Worm (Caenorhabditis elegans) whole organism, young adult: Measurements from ENCODE around the gene riok-3.
A peak's percentile ranks its signal among the peaks of the same experiment; 100 is the strongest.

Experiments
- B0019.2 ChIP-seq: fragments of 200-800 bp; sonication (Bioruptor generic); conservative IDR thresholded peaks from 2 replicates; pipeline ENCODE4 v1.3.6; 2022; ENCODE audit warnings: missing genetic modification reagents, missing genetic modification characterization, missing compliant biosample characterization
- B0035.1 ChIP-seq: sonication (generic microtip); optimal IDR thresholded peaks from 2 replicates; lab custom pipeline; 2016; ENCODE audit warnings: missing genetic modification characterization, mild to moderate bottlenecking, missing compliant biosample characterization, missing genotype, missing genetic modification reagents
- B0261.1 ChIP-seq: sonication (generic microtip); optimal IDR thresholded peaks from 2 replicates; lab custom pipeline; 2016; ENCODE audit warnings: mild to moderate bottlenecking, missing genetic modification characterization, moderate library complexity, missing compliant biosample characterization
- K12H6.12 ChIP-seq: fragments of 200-800 bp; sonication (Bioruptor generic); optimal IDR thresholded peaks from 2 replicates; lab custom pipeline; 2018; ENCODE audit warnings: mild to moderate bottlenecking, missing genetic modification characterization, missing compliant biosample characterization
- T07F8.4 ChIP-seq: sonication (generic microtip); optimal IDR thresholded peaks from 2 replicates; lab custom pipeline; 2016; ENCODE audit warnings: mild to moderate bottlenecking, missing genetic modification characterization, moderate library complexity, missing compliant biosample characterization
- Y53F4B.3 ChIP-seq: fragments of 200-800 bp; sonication (Bioruptor generic); IDR thresholded peaks from 2 replicates; pipeline ENCODE4 v1.3.6; 2022; ENCODE audit warnings: missing genetic modification reagents, missing genetic modification characterization, missing compliant biosample characterization
- Y53G8AR.9 ChIP-seq: fragments of 200-800 bp; sonication (Bioruptor generic); conservative IDR thresholded peaks from 2 replicates; pipeline ENCODE4 v1.3.6; 2022; ENCODE audit warnings: missing genetic modification reagents, missing genetic modification characterization, missing compliant biosample characterization
- Y95B8A.8 ChIP-seq: fragments of 200-800 bp; sonication (Bioruptor generic); IDR thresholded peaks from 2 replicates; pipeline ENCODE4 v1.3.6; 2022; ENCODE audit warnings: missing genetic modification reagents, missing genetic modification characterization, missing compliant biosample characterization
- ZK185.1 ChIP-seq: sonication (generic microtip); optimal IDR thresholded peaks from 2 replicates; lab custom pipeline; 2016; ENCODE audit warnings: mild to moderate bottlenecking, missing genetic modification characterization, missing compliant biosample characterization; ENCODE audit not compliant: poor library complexity, severe bottlenecking
- athp-1 ChIP-seq: sonication (generic microtip); optimal IDR thresholded peaks from 2 replicates; lab custom pipeline; 2017; ENCODE audit warnings: mild to moderate bottlenecking, missing genetic modification characterization, missing compliant biosample characterization
- attf-3 ChIP-seq: fragments of 200-800 bp; sonication (Bioruptor generic); conservative IDR thresholded peaks from 2 replicates; pipeline ENCODE4 v1.3.6; 2022; ENCODE audit warnings: missing genetic modification reagents, missing genetic modification characterization, missing compliant biosample characterization
- cebp-1 ChIP-seq, 2 experiments: fragments of 200-800 bp in 1 of 2; sonication (Bioruptor generic) in 1 of 2; sonication (generic microtip) in 1 of 2; IDR thresholded peaks in 1 of 2; optimal IDR thresholded peaks in 1 of 2; 2 replicates each; pipeline versions ENCODE4 v1.3.6 to Lab custom; 2017 to 2022; ENCODE audit warnings: missing compliant biosample characterization in 2 of 2, missing genetic modification characterization in 2 of 2, mild to moderate bottlenecking in 1 of 2, missing genetic modification reagents in 1 of 2, moderate library complexity in 1 of 2
- ceh-100 ChIP-seq: fragments of 200-800 bp; sonication (Bioruptor generic); IDR thresholded peaks from 2 replicates; pipeline ENCODE4 v1.3.6; 2022; ENCODE audit warnings: missing genetic modification reagents, missing genetic modification characterization, missing compliant biosample characterization
- ceh-58 ChIP-seq: fragments of 200-800 bp; sonication (Bioruptor generic); IDR thresholded peaks from 2 replicates; pipeline ENCODE4 v1.3.6; 2022; ENCODE audit warnings: missing genetic modification characterization, missing compliant biosample characterization
- die-1 ChIP-seq: sonication (generic microtip); optimal IDR thresholded peaks from 2 replicates; lab custom pipeline; 2016; ENCODE audit warnings: missing genotype, mild to moderate bottlenecking, missing genetic modification characterization, missing compliant biosample characterization
- efl-1 ChIP-seq: fragments of 150-350 bp; optimal IDR thresholded peaks from 2 replicates; lab custom pipeline; 2014; ENCODE audit warnings: missing biosample characterization, missing genetic modification reagents, missing genetic modification characterization
- egl-18 ChIP-seq: fragments of 200-800 bp; sonication (Bioruptor generic); IDR thresholded peaks from 2 replicates; pipeline ENCODE4 v1.3.6; 2022; ENCODE audit warnings: missing genetic modification reagents, missing genetic modification characterization, missing compliant biosample characterization
- egl-44 ChIP-seq: fragments of 200-800 bp; sonication (Bioruptor generic); IDR thresholded peaks from 2 replicates; pipeline ENCODE4 v1.3.6; 2022; ENCODE audit warnings: missing genetic modification reagents, missing genetic modification characterization, missing compliant biosample characterization
- gei-17 ChIP-seq: fragments of 200-800 bp; sonication (Bioruptor generic); optimal IDR thresholded peaks from 2 replicates; lab custom pipeline; 2018; ENCODE audit warnings: mild to moderate bottlenecking, missing genetic modification characterization, missing compliant biosample characterization
- hlh-12 ChIP-seq: sonication (generic microtip); optimal IDR thresholded peaks from 2 replicates; lab custom pipeline; 2016; ENCODE audit warnings: missing genetic modification characterization, missing compliant biosample characterization
- hlh-26 ChIP-seq: fragments of 200-800 bp; sonication (Bioruptor generic); conservative IDR thresholded peaks from 2 replicates; pipeline ENCODE4 v1.3.6; 2022; ENCODE audit warnings: missing genetic modification reagents, missing genetic modification characterization, missing compliant biosample characterization
- hmg-1.2 ChIP-seq: fragments of 200-800 bp; sonication (Bioruptor generic); IDR thresholded peaks from 2 replicates; pipeline ENCODE4 v1.3.6; 2022; ENCODE audit warnings: missing genetic modification reagents, missing genetic modification characterization, missing compliant biosample characterization
- let-607 ChIP-seq, 2 experiments: fragments of 200-800 bp in 1 of 2; sonication (Bioruptor generic) in 1 of 2; sonication (generic microtip) in 1 of 2; optimal IDR thresholded peaks; 2 replicates each; lab custom pipeline; 2016 to 2018; ENCODE audit warnings: mild to moderate bottlenecking in 2 of 2, missing compliant biosample characterization in 2 of 2, missing genetic modification characterization in 2 of 2, moderate library complexity in 2 of 2, missing genotype in 1 of 2
- lin-26 ChIP-seq: fragments of 200-800 bp; sonication (Bioruptor generic); IDR thresholded peaks from 2 replicates; pipeline ENCODE4 v1.3.6; 2022; ENCODE audit warnings: missing genetic modification reagents, missing genetic modification characterization, missing compliant biosample characterization
- lin-35 ChIP-seq, 3 experiments: fragments of 150-350 bp in 2 of 3; sonication (generic microtip) in 1 of 3; optimal IDR thresholded peaks; 2 replicates each; lab custom pipeline; 2014 to 2018; ENCODE audit warnings: missing biosample characterization in 3 of 3, missing genetic modification characterization in 3 of 3, missing genetic modification reagents in 3 of 3
- lin-40 ChIP-seq: sonication (generic microtip); optimal IDR thresholded peaks from 2 replicates; lab custom pipeline; 2016; ENCODE audit warnings: missing genetic modification characterization, mild to moderate bottlenecking, missing compliant biosample characterization, missing genotype, missing genetic modification reagents
- lsy-27 ChIP-seq: sonication (generic microtip); optimal IDR thresholded peaks from 2 replicates; lab custom pipeline; 2017; ENCODE audit warnings: missing genetic modification characterization, mild to moderate bottlenecking, missing compliant biosample characterization, antibody characterized with exemption, missing genotype, borderline replicate concordance; ENCODE audit not compliant: insufficient read depth
- nfya-1 ChIP-seq: sonication (generic microtip); optimal IDR thresholded peaks from 2 replicates; lab custom pipeline; 2017; ENCODE audit warnings: antibody characterized with exemption, missing compliant biosample characterization, missing genetic modification characterization, borderline replicate concordance; ENCODE audit not compliant: insufficient read depth
- nhr-27 ChIP-seq: fragments of 200-800 bp; sonication (Bioruptor generic); optimal IDR thresholded peaks from 2 replicates; lab custom pipeline; 2018; ENCODE audit warnings: mild to moderate bottlenecking, missing genetic modification characterization, moderate library complexity, missing compliant biosample characterization
- nhr-80 ChIP-seq: sonication (generic microtip); optimal IDR thresholded peaks from 2 replicates; lab custom pipeline; 2016; ENCODE audit warnings: missing genetic modification characterization, missing compliant biosample characterization
- nhr-90 ChIP-seq: sonication (generic microtip); optimal IDR thresholded peaks from 2 replicates; lab custom pipeline; 2016; ENCODE audit warnings: missing genotype, mild to moderate bottlenecking, missing genetic modification characterization, missing compliant biosample characterization
- pha-4 ChIP-seq: fragments of 150-350 bp; sonication (generic microtip); optimal IDR thresholded peaks from 2 replicates; lab custom pipeline; 2014; ENCODE audit warnings: missing biosample characterization, missing genetic modification reagents, missing genetic modification characterization
- sptf-2 ChIP-seq: fragments of 200-800 bp; sonication (Bioruptor generic); optimal IDR thresholded peaks from 2 replicates; lab custom pipeline; 2018; ENCODE audit warnings: mild to moderate bottlenecking, missing genetic modification characterization, missing compliant biosample characterization
- unc-130 ChIP-seq: sonication (generic microtip); optimal IDR thresholded peaks from 2 replicates; lab custom pipeline; 2016; ENCODE audit warnings: missing genetic modification reagents, missing genetic modification characterization, missing compliant biosample characterization
- zfh-2 ChIP-seq: fragments of 200-800 bp; sonication (Bioruptor generic); conservative IDR thresholded peaks from 2 replicates; pipeline ENCODE4 v1.3.6; 2022; ENCODE audit warnings: missing genetic modification reagents, missing genetic modification characterization, missing compliant biosample characterization

riok-3 gene

DNA sequence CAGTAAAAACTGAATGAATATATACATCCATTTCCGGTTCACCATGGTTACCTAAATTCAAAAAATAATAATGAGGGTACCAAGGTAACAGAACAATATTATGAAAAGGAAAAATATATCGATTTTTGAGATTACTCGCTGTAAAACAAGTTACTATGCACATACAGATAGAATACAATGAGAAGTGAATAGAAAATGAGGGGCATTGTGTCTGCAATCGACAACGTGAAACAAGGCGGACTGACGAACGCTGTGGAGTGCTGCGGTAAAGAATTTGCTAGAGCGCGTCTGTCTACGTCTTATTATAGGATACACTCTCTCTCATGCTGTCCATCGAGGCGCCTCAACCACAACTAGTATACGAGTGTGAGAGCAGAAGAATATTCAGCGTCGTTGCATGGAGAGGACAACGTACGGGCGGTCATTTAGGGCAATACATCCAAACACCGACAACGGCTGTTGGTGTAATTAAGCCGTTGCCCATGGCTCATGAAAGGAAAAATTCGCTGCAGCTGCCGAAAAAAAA, 12.3 kb upstream of the riok-3 start, which contains the start of gene cnx-1 (continued):
- no peak for TF ChIP-seq cebp-1 (GFP tag; IDR thresholded peaks at IDR 0.05; lab: Robert Waterston, UW)
- TF ChIP-seq cebp-1 (tag; optimal IDR thresholded peaks at IDR 0.05; lab: Kevin White, UChicago) = peak; percentile 25
- TF ChIP-seq nhr-27 (tag; lab: Kevin White, UChicago) = no peak
- no peak for TF ChIP-seq hlh-26 (GFP tag; lab: Robert Waterston, UW)
- no peak for TF ChIP-seq K12H6.12 (tag; lab: Kevin White, UChicago)
- no peak for TF ChIP-seq Y53F4B.3 (GFP tag; lab: Robert Waterston, UW)
- no peak for TF ChIP-seq B0019.2 (GFP tag; lab: Robert Waterston, UW)
- TF ChIP-seq unc-130 = no peak
- no peak for TF ChIP-seq lin-40 (tag; lab: Kevin White, UChicago)
- TF ChIP-seq nfya-1 (tag; lab: Kevin White, UChicago) = no peak
- TF ChIP-seq nhr-80 (tag; lab: Kevin White, UChicago) = peak; percentile 2
- TF ChIP-seq attf-3 (GFP tag; lab: Robert Waterston, UW) = no peak
- no peak for TF ChIP-seq zfh-2
- TF ChIP-seq gei-17 (GFP tag; lab: Kevin White, UChicago) = no peak
- no peak for TF ChIP-seq let-607 (tag; optimal IDR thresholded peaks at IDR 0.05; lab: Kevin White, UChicago)
- TF ChIP-seq T07F8.4 (tag; lab: Kevin White, UChicago) = no peak
- TF ChIP-seq hlh-12 (tag; lab: Kevin White, UChicago) = no peak
- TF ChIP-seq hmg-1.2 (GFP tag; lab: Robert Waterston, UW) = peak; percentile 37; the same call in 1 of the 2 replicates
- no peak for TF ChIP-seq egl-44 (GFP tag; lab: Robert Waterston, UW)
- TF ChIP-seq nhr-90 (tag; lab: Kevin White, UChicago) = no peak
- no peak for TF ChIP-seq B0035.1
- TF ChIP-seq ZK185.1 = no peak
- TF ChIP-seq Y95B8A.8 (GFP tag; lab: Robert Waterston, UW) = no peak
- no peak for TF ChIP-seq lsy-27
- no peak for TF ChIP-seq lin-26 (GFP tag; lab: Robert Waterston, UW)
- no peak for TF ChIP-seq egl-18
- no peak for TF ChIP-seq B0261.1
- no peak for TF ChIP-seq lin-35 (GFP tag; optimal IDR thresholded peaks at IDR 0.05; lab: Kevin White, UChicago)
- 0 out of 2 replicates have a peak, but pooled peaks have one; percentile 15 for TF ChIP-seq Y53G8AR.9 (GFP tag; lab: Robert Waterston, UW)
- no peak for TF ChIP-seq die-1 (tag; lab: Kevin White, UChicago)
- no peak for TF ChIP-seq ceh-58 (GFP tag; lab: Robert Waterston, UW)
- no peak for TF ChIP-seq athp-1 (tag; lab: Kevin White, UChicago)

DNA sequence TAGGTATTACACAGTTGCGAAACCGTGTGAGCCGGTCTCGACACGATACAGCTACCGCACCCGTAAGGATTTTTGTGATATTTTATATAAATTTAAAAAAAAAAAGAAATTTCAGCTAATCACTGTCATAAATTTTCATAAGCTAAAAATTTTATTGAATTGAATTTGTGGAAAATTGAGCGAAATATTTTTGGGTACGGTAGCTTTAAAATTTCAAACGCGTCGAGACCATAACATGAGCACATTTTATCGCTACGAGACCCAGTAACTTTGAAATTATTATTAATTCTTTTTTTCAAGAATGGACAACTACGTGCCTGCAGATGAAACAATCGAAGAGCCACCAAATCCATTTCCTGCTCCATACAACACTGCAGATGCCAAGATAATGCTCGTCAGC, 8.3 kb upstream of the riok-3 start, which contains the start of gene ZK632.14:
Gene ZK632.14, plus strand, starts transcription at position 301 of the 400 bp plus-strand sequence.
- TF ChIP-seq pha-4 = no peak

DNA sequence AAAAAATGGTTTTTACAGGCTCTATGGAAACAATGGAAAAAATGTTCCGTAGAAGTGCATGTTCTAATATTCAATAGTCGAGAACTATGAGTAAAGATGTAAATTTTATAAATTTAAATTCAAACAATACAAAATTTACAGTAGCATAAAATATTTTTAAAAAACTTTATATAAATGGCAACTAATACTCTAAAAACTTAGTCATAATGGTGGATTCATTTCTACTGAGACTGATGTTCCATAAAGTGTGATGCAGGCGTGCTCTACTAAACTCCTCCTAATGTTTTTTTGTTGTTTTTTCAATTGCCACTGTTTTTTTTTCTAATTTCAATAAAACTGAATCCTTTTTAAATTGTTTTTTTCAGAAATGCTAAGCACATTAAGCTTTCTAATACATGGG, 3.4 kb upstream of the riok-3 start, which contains the start of gene gtap-2:
Gene gtap-2, plus strand, starts transcription at position 366 of the 400 bp plus-strand sequence.
- TF ChIP-seq efl-1 (no peak), ceh-100 (GFP tag; lab: Robert Waterston, UW) (peak; percentile 85), ceh-58 (GFP tag; lab: Robert Waterston, UW) (no peak), ZK185.1 (peak; percentile 7), sptf-2 (GFP tag; lab: Kevin White, UChicago) (no peak)
